Worm (Caenorhabditis elegans) whole organism, mixed stage, embryonic: ENCODE measurements around the gene fbxb-71.

ENCODE experiments used
- bed-3 ChIP-seq: fragments of 200-800 bp; sonication (Bioruptor generic); optimal IDR thresholded peaks from 3 replicates; lab custom pipeline; 2018; ENCODE audit warnings: mild to moderate bottlenecking, missing genetic modification characterization, moderate library complexity, missing compliant biosample characterization
- mab-5 ChIP-seq: fragments of 150-350 bp; optimal IDR thresholded peaks from 2 replicates; lab custom pipeline; 2014; ENCODE audit warnings: missing biosample characterization, missing genetic modification characterization
- nhr-28 ChIP-seq: fragments of 150-350 bp; optimal IDR thresholded peaks from 2 replicates; lab custom pipeline; 2014; ENCODE audit warnings: missing biosample characterization, missing genetic modification characterization
- nhr-76 ChIP-seq: sonication (generic microtip); optimal IDR thresholded peaks from 2 replicates; lab custom pipeline; 2017; ENCODE audit warnings: missing biosample characterization, missing genetic modification characterization
- snpc-4 ChIP-seq: fragments of 150-350 bp; optimal IDR thresholded peaks from 2 replicates; lab custom pipeline; 2014; ENCODE audit warnings: missing biosample characterization, missing genetic modification characterization
- unc-62 ChIP-seq: fragments of 150-350 bp; optimal IDR thresholded peaks from 2 replicates; lab custom pipeline; 2014; ENCODE audit warnings: missing biosample characterization, missing genetic modification reagents, missing genetic modification characterization

ce11 chrX:3220267-3220666 is 42.4 kb upstream of the fbxb-71 start, which contains the start of gene rgl-1:
- TF ChIP-seq mab-5 (no peak), unc-62 (no peak), bed-3 (GFP tag; lab: Kevin White, UChicago) (no peak), nhr-28 (tag; lab: Kevin White, UChicago) (no peak), snpc-4 (tag; lab: Kevin White, UChicago) (no peak), nhr-76 (tag; lab: Kevin White, UChicago) (no peak)
